ENCODE assay signal across 5 worm cellular contexts in the genomic region with DNA sequence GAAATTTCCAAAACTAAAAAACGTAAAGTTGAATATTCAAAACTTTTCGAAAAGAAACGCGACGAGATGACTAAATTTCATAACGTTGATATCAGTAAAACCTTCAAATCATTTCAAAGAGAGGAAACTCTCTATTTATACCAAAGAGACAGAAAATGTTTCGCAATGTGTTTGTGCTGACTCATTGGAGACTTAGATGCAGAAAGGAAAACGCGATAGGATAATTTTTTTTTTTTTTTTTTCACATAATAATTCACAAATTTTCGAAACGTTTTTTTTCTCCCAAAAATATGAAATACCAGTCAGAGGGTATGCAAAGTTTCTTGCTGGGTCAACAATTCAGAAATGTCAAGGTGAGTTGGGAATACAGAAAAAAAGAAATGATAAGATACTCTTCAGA.
TF ChIP-seq lines count a peak whose summit lies in the region.

No protein-coding gene starts in this region.

TF ChIP-seq in whole organism, L1 larva, 84 proteins besides CTCF, POLR2A, EP300 and RAD21:
- no peak for TF ChIP-seq lin-15B (tag; optimal IDR thresholded peaks at IDR 0.05; lab: Kevin White, UChicago)
- TF ChIP-seq aha-1 (tag; optimal IDR thresholded peaks at IDR 0.05; lab: Kevin White, UChicago) = no peak
- TF ChIP-seq lsy-2 (tag; optimal IDR thresholded peaks at IDR 0.05; lab: Kevin White, UChicago) = peak in 1 of 2 experiments; percentile 8
- no peak for TF ChIP-seq efl-1 (optimal IDR thresholded peaks at IDR 0.05; lab: Kevin White, UChicago)
- peak in 1 of 2 experiments; percentile 88 for TF ChIP-seq efl-1 (GFP tag; optimal IDR thresholded peaks at IDR 0.05 in 1 of 2; lab: Kevin White, UChicago)
- no peak for TF ChIP-seq mdl-1 (tag; optimal IDR thresholded peaks at IDR 0.05; lab: Kevin White, UChicago)
- TF ChIP-seq elt-3 (tag; optimal IDR thresholded peaks at IDR 0.05; lab: Kevin White, UChicago) = peak in 2 of 6 experiments; percentile 6 to 22
- peak; percentile 32 for TF ChIP-seq skn-1 (tag; optimal IDR thresholded peaks at IDR 0.05; lab: Kevin White, UChicago)
TF ChIP-seq in whole organism, L1 larva: peak in this region for 4.

TF ChIP-seq in whole organism, L2 larva, 48 proteins besides CTCF, POLR2A, EP300 and RAD21:
- TF ChIP-seq unc-55 (GFP tag; optimal IDR thresholded peaks at IDR 0.05; lab: Kevin White, UChicago) (peak; percentile 76), nhr-25 (tag; optimal IDR thresholded peaks at IDR 0.05; lab: Kevin White, UChicago) (no peak), lin-13 (GFP tag; optimal IDR thresholded peaks at IDR 0.05; lab: Kevin White, UChicago) (no peak), ztf-11 (tag; optimal IDR thresholded peaks at IDR 0.05; lab: Kevin White, UChicago) (no peak), elt-3 (tag; optimal IDR thresholded peaks at IDR 0.05; lab: Kevin White, UChicago) (no peak), nhr-12 (tag; optimal IDR thresholded peaks at IDR 0.05; lab: Kevin White, UChicago) (no peak), fos-1 (tag; optimal IDR thresholded peaks at IDR 0.05; lab: Kevin White, UChicago) (peak; percentile 88), skn-1 (tag; optimal IDR thresholded peaks at IDR 0.05; lab: Kevin White, UChicago) (peak; percentile 48), gmeb-1 (tag; optimal IDR thresholded peaks at IDR 0.05; lab: Kevin White, UChicago) (peak; percentile 47), mbf-1 (tag; optimal IDR thresholded peaks at IDR 0.05; lab: Kevin White, UChicago) (no peak), crh-2 (tag; optimal IDR thresholded peaks at IDR 0.05; lab: Kevin White, UChicago) (no peak), blmp-1 (tag; optimal IDR thresholded peaks at IDR 0.05; lab: Kevin White, UChicago; ENCODE audit: insufficient read depth) (no peak), nhr-11 (tag; optimal IDR thresholded peaks at IDR 0.05; lab: Kevin White, UChicago) (no peak), zag-1 (tag; optimal IDR thresholded peaks at IDR 0.05; lab: Kevin White, UChicago) (no peak), ama-1 (optimal IDR thresholded peaks at IDR 0.05; lab: Kevin White, UChicago) (no peak), ztf-4 (tag; optimal IDR thresholded peaks at IDR 0.05; lab: Kevin White, UChicago) (no peak), mab-5 (tag; optimal IDR thresholded peaks at IDR 0.05; lab: Kevin White, UChicago) (no peak)
TF ChIP-seq in whole organism, L2 larva: peak in this region for 4.

TF ChIP-seq in whole organism, L3 larva, 47 proteins besides CTCF, POLR2A, EP300 and RAD21:
- TF ChIP-seq pha-4 (tag; optimal IDR thresholded peaks at IDR 0.05; lab: Kevin White, UChicago) = peak; percentile 45
- peak; percentile 5 for TF ChIP-seq pqm-1 (tag; optimal IDR thresholded peaks at IDR 0.05; lab: Kevin White, UChicago)
- no peak for TF ChIP-seq fkh-2 (tag; optimal IDR thresholded peaks at IDR 0.05; lab: Kevin White, UChicago)
- TF ChIP-seq jun-1 (tag; optimal IDR thresholded peaks at IDR 0.05; lab: Kevin White, UChicago) = no peak
- TF ChIP-seq nhr-12 (tag; optimal IDR thresholded peaks at IDR 0.05; lab: Kevin White, UChicago) = no peak
- no peak for TF ChIP-seq ztf-4 (tag; optimal IDR thresholded peaks at IDR 0.05; lab: Kevin White, UChicago)
- TF ChIP-seq hmg-11 (tag; optimal IDR thresholded peaks at IDR 0.05; lab: Kevin White, UChicago) = no peak
- peak; percentile 33 for TF ChIP-seq elt-2 (tag; optimal IDR thresholded peaks at IDR 0.05; lab: Kevin White, UChicago)
- peak; percentile 31 for TF ChIP-seq nhr-23 (tag; optimal IDR thresholded peaks at IDR 0.05; lab: Kevin White, UChicago)

TF ChIP-seq in whole organism, L4 larva, 104 proteins besides CTCF, POLR2A, EP300 and RAD21 (continues in another document):
- no peak for TF ChIP-seq R02D3.7 (tag; optimal IDR thresholded peaks at IDR 0.05; lab: Kevin White, UChicago)
- no peak for TF ChIP-seq mxl-2 (GFP tag; conservative IDR thresholded peaks at IDR 0.05; lab: Robert Waterston, UW)
- no peak for TF ChIP-seq snpc-4 (tag; optimal IDR thresholded peaks at IDR 0.05; lab: Kevin White, UChicago)
- no peak for TF ChIP-seq nhr-10 (tag; optimal IDR thresholded peaks at IDR 0.05; lab: Kevin White, UChicago)
- no peak for TF ChIP-seq Y5F2A.4 (GFP tag; optimal IDR thresholded peaks at IDR 0.05; lab: Kevin White, UChicago)
- peak; percentile 31 for TF ChIP-seq hlh-11 (tag; optimal IDR thresholded peaks at IDR 0.05; lab: Kevin White, UChicago)
- TF ChIP-seq lim-7 (GFP tag; IDR thresholded peaks at IDR 0.05; lab: Robert Waterston, UW) = no peak
- TF ChIP-seq F26F4.8 (GFP tag; conservative IDR thresholded peaks at IDR 0.05; lab: Robert Waterston, UW) = no peak
- TF ChIP-seq jun-1 (tag; optimal IDR thresholded peaks at IDR 0.05; lab: Kevin White, UChicago) = no peak
- TF ChIP-seq mxl-3 (GFP tag; optimal IDR thresholded peaks at IDR 0.05; lab: Kevin White, UChicago) = no peak
- TF ChIP-seq snpc-1.2 (GFP tag; IDR thresholded peaks at IDR 0.05; lab: Robert Waterston, UW) = 0 out of 2 replicates have a peak, but pooled peaks have one; percentile 41
- TF ChIP-seq F44E2.7 (GFP tag; IDR thresholded peaks at IDR 0.05; lab: Robert Waterston, UW) = no peak
- no peak for TF ChIP-seq lin-39 (tag; optimal IDR thresholded peaks at IDR 0.05; lab: Kevin White, UChicago)
- no peak for TF ChIP-seq nhr-41 (GFP tag; IDR thresholded peaks at IDR 0.05; lab: Robert Waterston, UW)
- no peak for TF ChIP-seq lin-13 (GFP tag; optimal IDR thresholded peaks at IDR 0.05; lab: Kevin White, UChicago)
- no peak for TF ChIP-seq lin-29 (GFP tag; IDR thresholded peaks at IDR 0.05; lab: Robert Waterston, UW)
- TF ChIP-seq unc-39 (tag; optimal IDR thresholded peaks at IDR 0.05; lab: Kevin White, UChicago) = no peak
- TF ChIP-seq daf-19 (GFP tag; conservative IDR thresholded peaks at IDR 0.05; lab: Robert Waterston, UW) = no peak
- TF ChIP-seq pha-4 (GFP tag; IDR thresholded peaks at IDR 0.05; lab: Robert Waterston, UW) = no peak; the same call in 1 of the 2 replicates
- TF ChIP-seq pha-4 (tag; optimal IDR thresholded peaks at IDR 0.05; lab: Kevin White, UChicago) = no peak
- peak; percentile 11 for TF ChIP-seq dpl-1 (GFP tag; optimal IDR thresholded peaks at IDR 0.05; lab: Kevin White, UChicago)
- TF ChIP-seq ama-1 (optimal IDR thresholded peaks at IDR 0.05; lab: Kevin White, UChicago) = no peak
- peak; percentile 11 for TF ChIP-seq pqm-1 (tag; optimal IDR thresholded peaks at IDR 0.05; lab: Kevin White, UChicago)
- no peak for TF ChIP-seq hmg-1.1 (GFP tag; IDR thresholded peaks at IDR 0.05; lab: Robert Waterston, UW)
- TF ChIP-seq set-16 (GFP tag; IDR thresholded peaks at IDR 0.05; lab: Robert Waterston, UW) = no peak
- no peak for TF ChIP-seq nhr-6 (tag; optimal IDR thresholded peaks at IDR 0.05; lab: Kevin White, UChicago)
- TF ChIP-seq nhr-28 (tag; optimal IDR thresholded peaks at IDR 0.05; lab: Kevin White, UChicago) = no peak
- TF ChIP-seq T20F7.1 (GFP tag; optimal IDR thresholded peaks at IDR 0.05; lab: Kevin White, UChicago) = no peak
- TF ChIP-seq fos-1 (tag; optimal IDR thresholded peaks at IDR 0.05; lab: Kevin White, UChicago) = no peak
- no peak for TF ChIP-seq lir-3 (tag; optimal IDR thresholded peaks at IDR 0.05; lab: Kevin White, UChicago)

TF ChIP-seq in whole organism, young adult, 124 proteins besides CTCF, POLR2A, EP300 and RAD21:
- TF ChIP-seq nfyb-1 (GFP tag; IDR thresholded peaks at IDR 0.05; lab: Robert Waterston, UW) (no peak), nfya-2 (GFP tag; IDR thresholded peaks at IDR 0.05; lab: Robert Waterston, UW) (0 out of 2 replicates have a peak, but pooled peaks have one; percentile 36), cebp-1 (GFP tag; IDR thresholded peaks at IDR 0.05; lab: Robert Waterston, UW) (peak; percentile 83), cebp-1 (tag; optimal IDR thresholded peaks at IDR 0.05; lab: Kevin White, UChicago) (peak; percentile 96), hrde-1 (tag; optimal IDR thresholded peaks at IDR 0.05; lab: Kevin White, UChicago; ENCODE audit: borderline replicate concordance) (peak; percentile 37), F49E8.2 (tag; optimal IDR thresholded peaks at IDR 0.05; lab: Kevin White, UChicago; ENCODE audit: insufficient read depth) (no peak), tbp1 (GFP tag; optimal IDR thresholded peaks at IDR 0.05; lab: Kevin White, UChicago) (peak; percentile 25), lin-35 (GFP tag; optimal IDR thresholded peaks at IDR 0.05; lab: Kevin White, UChicago) (peak in 1 of 3 experiments; percentile 18), repo-1 (tag; optimal IDR thresholded peaks at IDR 0.05; lab: Kevin White, UChicago) (peak; percentile 3), madf-3 (GFP tag; IDR thresholded peaks at IDR 0.05; lab: Robert Waterston, UW) (0 out of 2 replicates have a peak, but pooled peaks have one; percentile 45), gei-17 (GFP tag; optimal IDR thresholded peaks at IDR 0.05; lab: Kevin White, UChicago) (no peak), madf-6 (GFP tag; IDR thresholded peaks at IDR 0.05; lab: Robert Waterston, UW) (peak; percentile 29; the same call in 1 of the 2 replicates), dpff-1 (tag; optimal IDR thresholded peaks at IDR 0.05; lab: Kevin White, UChicago) (peak; percentile 56), sptf-2 (GFP tag; optimal IDR thresholded peaks at IDR 0.05; lab: Kevin White, UChicago) (peak; percentile 10), F39B2.1 (GFP tag; IDR thresholded peaks at IDR 0.05; lab: Robert Waterston, UW) (0 out of 2 replicates have a peak, but pooled peaks have one; percentile 44), unc-130 (GFP tag; optimal IDR thresholded peaks at IDR 0.05; lab: Kevin White, UChicago) (no peak), madf-8 (GFP tag; conservative IDR thresholded peaks at IDR 0.05; lab: Robert Waterston, UW) (no peak), attf-5 (GFP tag; optimal IDR thresholded peaks at IDR 0.05; lab: Kevin White, UChicago) (peak; percentile 51), nhr-80 (tag; optimal IDR thresholded peaks at IDR 0.05; lab: Kevin White, UChicago) (peak; percentile 36), ztf-22 (GFP tag; optimal IDR thresholded peaks at IDR 0.05; lab: Kevin White, UChicago) (no peak)
